Fruit fly (Drosophila melanogaster): ENCODE measurements around the gene PpD3.

The PpD3 gene

dm6 chr3R:9702567-9702966 is 45.1 kb upstream of the PpD3 start (continued):
- TF ChIP-seq bowl (GFP tag; IDR thresholded peaks at IDR 0.05) = no peak
- TF ChIP-seq CG8478 (optimal IDR thresholded peaks at IDR 0.05) = no peak
- peak; percentile 61 for TF ChIP-seq CG9609 (GFP tag; optimal IDR thresholded peaks at IDR 0.05)
- TF ChIP-seq Deaf1 (tag; optimal IDR thresholded peaks at IDR 0.05) = peak; percentile 67
- no peak for TF ChIP-seq dysf (GFP tag; IDR thresholded peaks at IDR 0.05)
- no peak for TF ChIP-seq CG43689 (GFP tag; IDR thresholded peaks at IDR 0.05)
- TF ChIP-seq grn (GFP tag; optimal IDR thresholded peaks at IDR 0.05) = peak; percentile 50
- TF ChIP-seq CG11696 (GFP tag; IDR thresholded peaks at IDR 0.05) = no peak
- TF ChIP-seq MBD-R2 (GFP tag; IDR thresholded peaks at IDR 0.05) = no peak
- peak in 1 of 2 experiments; percentile 86 for TF ChIP-seq tll (GFP tag; optimal IDR thresholded peaks at IDR 0.05)
- peak; percentile 90 for TF ChIP-seq nau (GFP tag; optimal IDR thresholded peaks at IDR 0.05)
- peak; percentile 86 for TF ChIP-seq CG17829 (tag; optimal IDR thresholded peaks at IDR 0.05)
- peak; percentile 82 for TF ChIP-seq ac (GFP tag; optimal IDR thresholded peaks at IDR 0.05)
- TF ChIP-seq CG1024 (GFP tag; IDR thresholded peaks at IDR 0.05) = no peak
- no peak for TF ChIP-seq gt (GFP tag; IDR thresholded peaks at IDR 0.05)
- peak; percentile 98 for TF ChIP-seq sens (GFP tag)
- TF ChIP-seq lmd (GFP tag; IDR thresholded peaks at IDR 0.05) = no peak
- no peak for TF ChIP-seq CG17912 (GFP tag; optimal IDR thresholded peaks at IDR 0.05)
- peak; percentile 76 for TF ChIP-seq Nf-YB (GFP tag; optimal IDR thresholded peaks at IDR 0.05)
- peak; percentile 79 for TF ChIP-seq CG12104 (GFP tag; optimal IDR thresholded peaks at IDR 0.05)
- TF ChIP-seq so (GFP tag; IDR thresholded peaks at IDR 0.05) = no peak
- peak; percentile 88 for TF ChIP-seq CG30403 (GFP tag; optimal IDR thresholded peaks at IDR 0.05)
- TF ChIP-seq CG7839 (tag; optimal IDR thresholded peaks at IDR 0.05) = peak; percentile 93
- no peak for TF ChIP-seq GATAe (GFP tag; conservative IDR thresholded peaks at IDR 0.05)
- TF ChIP-seq D19A (tag; optimal IDR thresholded peaks at IDR 0.05) = peak; percentile 79
- peak; percentile 89 for TF ChIP-seq Meics (GFP tag; optimal IDR thresholded peaks at IDR 0.05)
- TF ChIP-seq CG17568 (GFP tag; optimal IDR thresholded peaks at IDR 0.05) = peak; percentile 93
- peak; percentile 77 for TF ChIP-seq zfh2 (GFP tag; optimal IDR thresholded peaks at IDR 0.05)
- TF ChIP-seq CG1529 (GFP tag; optimal IDR thresholded peaks at IDR 0.05) = peak; percentile 85
- TF ChIP-seq da (GFP tag; optimal IDR thresholded peaks at IDR 0.05) = no peak
- TF ChIP-seq sd (tag; optimal IDR thresholded peaks at IDR 0.05) = peak; percentile 94
- TF ChIP-seq gro (GFP tag; optimal IDR thresholded peaks at IDR 0.05) = peak; percentile 89
- peak; percentile 70 for TF ChIP-seq CG8944 (GFP tag; optimal IDR thresholded peaks at IDR 0.05)
- no peak for TF ChIP-seq Dp (GFP tag; optimal IDR thresholded peaks at IDR 0.05)
- TF ChIP-seq emc (GFP tag; optimal IDR thresholded peaks at IDR 0.05) = peak; percentile 55
- TF ChIP-seq Scr (GFP tag; IDR thresholded peaks at IDR 0.05; ENCODE audit: partially characterized antibody) = no peak
- TF ChIP-seq CG10959 (GFP tag; IDR thresholded peaks at IDR 0.05) = no peak
- TF ChIP-seq schlank (tag; optimal IDR thresholded peaks at IDR 0.05) = peak; percentile 82
- TF ChIP-seq Dll (GFP tag; IDR thresholded peaks at IDR 0.05; ENCODE audit: partially characterized antibody) = no peak
- peak; percentile 65 for TF ChIP-seq crc (GFP tag; optimal IDR thresholded peaks at IDR 0.05)
- peak; percentile 89 for TF ChIP-seq sqz (GFP tag; optimal IDR thresholded peaks at IDR 0.05)
- TF ChIP-seq Fer1 (GFP tag; optimal IDR thresholded peaks at IDR 0.05) = peak; percentile 91
- no peak for TF ChIP-seq CG4730 (GFP tag; IDR thresholded peaks at IDR 0.05)
- peak; percentile 84 for TF ChIP-seq Atf-2 (GFP tag; optimal IDR thresholded peaks at IDR 0.05)
- TF ChIP-seq Myb (GFP tag; optimal IDR thresholded peaks at IDR 0.05) = peak; percentile 62
- TF ChIP-seq Blimp-1 (GFP tag; optimal IDR thresholded peaks at IDR 0.05) = peak; percentile 72
- no peak for TF ChIP-seq CG2889 (GFP tag; IDR thresholded peaks at IDR 0.05)
- TF ChIP-seq CG10462 (GFP tag; optimal IDR thresholded peaks at IDR 0.05) = peak; percentile 70
- peak; percentile 77 for TF ChIP-seq nerfin-1 (tag; optimal IDR thresholded peaks at IDR 0.05)
- peak; percentile 78 for TF ChIP-seq CG8281 (tag; optimal IDR thresholded peaks at IDR 0.05)
- TF ChIP-seq BEAF-32 (GFP tag; optimal IDR thresholded peaks at IDR 0.05) = no peak
- peak; percentile 84 for TF ChIP-seq CG9817 (tag; optimal IDR thresholded peaks at IDR 0.05)

Data from whole organism, embryonic.